Worm (Caenorhabditis elegans) whole organism, midembryonic: ENCODE measurements around the gene lido-7.

Source experiments
- T22C8.4 ChIP-seq: fragments of 200-800 bp; sonication (Bioruptor generic); IDR thresholded peaks from 2 replicates; pipeline ENCODE4 v1.3.6; 2022; ENCODE audit warnings: missing genetic modification characterization, missing compliant biosample characterization
- cog-1 ChIP-seq: sonication (generic microtip); optimal IDR thresholded peaks from 2 replicates; lab custom pipeline; 2016; ENCODE audit warnings: missing genetic modification characterization, missing compliant biosample characterization
- flt-1 ChIP-seq: fragments of 200-800 bp; sonication (Bioruptor generic); IDR thresholded peaks from 2 replicates; pipeline ENCODE4 v1.3.6; 2022; ENCODE audit warnings: missing genetic modification characterization, missing compliant biosample characterization
- klf-2 ChIP-seq: fragments of 200-800 bp; sonication (Bioruptor generic); conservative IDR thresholded peaks from 2 replicates; pipeline ENCODE4 v1.3.6; 2022; ENCODE audit warnings: missing genetic modification reagents, missing genetic modification characterization, missing compliant biosample characterization
- med-1 ChIP-seq: sonication (generic microtip); optimal IDR thresholded peaks from 2 replicates; lab custom pipeline; 2017; ENCODE audit warnings: missing genetic modification characterization, mild to moderate bottlenecking, missing compliant biosample characterization, antibody characterized with exemption, missing genetic modification reagents; ENCODE audit not compliant: insufficient read depth
- ref-1 ChIP-seq: fragments of 200-800 bp; sonication (Bioruptor generic); conservative IDR thresholded peaks from 2 replicates; pipeline ENCODE4 v1.3.6; 2022; ENCODE audit warnings: missing genetic modification reagents, missing genetic modification characterization, missing compliant biosample characterization
- tab-1 ChIP-seq: fragments of 200-800 bp; sonication (Bioruptor generic); IDR thresholded peaks from 2 replicates; pipeline ENCODE4 v1.3.6; 2022; ENCODE audit warnings: missing genetic modification characterization, missing compliant biosample characterization
- ztf-23 ChIP-seq: fragments of 200-800 bp; sonication (Bioruptor generic); IDR thresholded peaks from 2 replicates; pipeline ENCODE4 v1.3.6; 2022; ENCODE audit warnings: missing genetic modification reagents, missing genetic modification characterization, missing compliant biosample characterization
- ztf-29 ChIP-seq: fragments of 200-800 bp; sonication (Bioruptor generic); IDR thresholded peaks from 2 replicates; pipeline ENCODE4 v1.3.6; 2022; ENCODE audit warnings: missing genetic modification reagents, missing genetic modification characterization, missing compliant biosample characterization

lido-7 gene

DNA sequence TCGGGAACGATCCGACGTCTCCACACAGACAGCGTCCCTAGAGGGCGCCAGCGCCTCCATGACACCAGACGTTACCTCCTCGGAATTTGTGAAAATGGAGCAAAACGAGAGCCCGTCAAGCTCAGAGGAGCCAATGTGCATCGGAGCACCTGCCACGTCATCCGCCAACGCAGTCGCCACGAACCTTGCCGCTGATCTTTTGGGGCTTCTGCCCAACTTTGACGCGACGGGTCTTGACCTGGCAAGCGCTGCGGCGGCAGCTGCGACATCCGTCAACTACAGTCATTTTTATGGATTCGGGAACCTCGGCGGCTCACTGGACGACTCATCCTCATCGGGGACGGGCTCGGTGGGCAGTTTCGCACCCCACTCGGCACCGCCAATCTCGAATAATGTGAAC is 2.7 kb upstream of the lido-7 start:
- TF ChIP-seq tab-1 (GFP tag; lab: Robert Waterston, UW), result 0 out of 2 replicates have a peak, but pooled peaks have one; percentile 58
- TF ChIP-seq flt-1 (GFP tag; lab: Robert Waterston, UW), result no peak
- no peak for TF ChIP-seq T22C8.4 (GFP tag; lab: Robert Waterston, UW)

DNA sequence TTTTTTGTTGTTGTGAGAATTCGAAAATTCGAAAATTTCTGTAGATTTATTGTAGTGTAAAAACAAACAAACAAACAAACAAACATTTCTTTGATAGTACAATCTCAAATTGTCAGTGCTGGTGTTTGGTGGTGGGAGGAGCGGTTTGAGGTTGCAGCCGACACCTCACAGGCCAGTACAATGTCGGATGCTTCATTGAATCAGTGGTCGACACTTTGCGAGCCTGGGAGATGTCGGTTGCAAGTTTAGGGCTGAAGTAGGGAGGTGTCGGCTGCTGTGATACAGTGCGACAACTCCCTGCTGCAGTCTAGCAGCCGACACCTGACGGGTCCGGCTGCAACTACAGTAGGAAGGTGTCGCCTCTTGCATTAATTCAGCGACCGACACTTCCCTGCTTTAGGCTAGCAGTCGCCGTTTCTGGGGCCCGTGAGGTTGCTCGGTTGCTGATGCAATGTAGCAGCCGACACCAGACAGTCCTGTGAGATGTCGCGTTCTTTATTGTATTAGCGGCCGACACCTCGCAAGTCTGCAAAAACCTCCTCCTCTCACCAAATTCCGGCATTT is 2.1 kb upstream of the lido-7 start:
- no peak for TF ChIP-seq flt-1 (GFP tag; lab: Robert Waterston, UW)

DNA sequence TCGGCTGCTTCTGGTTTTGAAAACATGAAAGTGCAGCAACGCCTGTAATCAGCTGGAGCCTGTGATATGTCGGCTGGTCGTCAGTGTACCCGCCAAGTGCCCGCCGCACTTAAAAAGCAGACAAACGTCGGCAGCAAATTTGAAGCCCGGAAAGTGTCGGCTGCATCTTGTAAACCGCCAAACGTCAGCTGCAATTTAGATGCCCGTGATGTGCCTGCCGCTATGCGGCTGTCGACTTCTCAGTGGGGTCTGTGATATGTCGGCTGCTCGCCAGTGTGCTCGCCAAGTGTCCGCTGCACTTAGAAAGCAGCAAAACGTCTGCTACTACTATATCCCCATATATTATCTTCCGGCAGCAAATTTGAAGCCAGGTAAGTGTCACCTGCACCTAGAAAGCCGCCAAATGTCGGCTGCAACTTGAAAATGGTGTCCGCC is 961 bp upstream of the lido-7 start:
- TF ChIP-seq ref-1 (GFP tag; lab: Robert Waterston, UW) (no peak), klf-2 (0 out of 2 replicates have a peak, but pooled peaks have one; percentile 12), med-1 (no peak), ztf-23 (GFP tag; lab: Robert Waterston, UW) (no peak), tab-1 (GFP tag; lab: Robert Waterston, UW) (no peak), T22C8.4 (GFP tag; lab: Robert Waterston, UW) (no peak), cog-1 (tag; lab: Kevin White, UChicago) (no peak), flt-1 (GFP tag; lab: Robert Waterston, UW) (no peak)

DNA sequence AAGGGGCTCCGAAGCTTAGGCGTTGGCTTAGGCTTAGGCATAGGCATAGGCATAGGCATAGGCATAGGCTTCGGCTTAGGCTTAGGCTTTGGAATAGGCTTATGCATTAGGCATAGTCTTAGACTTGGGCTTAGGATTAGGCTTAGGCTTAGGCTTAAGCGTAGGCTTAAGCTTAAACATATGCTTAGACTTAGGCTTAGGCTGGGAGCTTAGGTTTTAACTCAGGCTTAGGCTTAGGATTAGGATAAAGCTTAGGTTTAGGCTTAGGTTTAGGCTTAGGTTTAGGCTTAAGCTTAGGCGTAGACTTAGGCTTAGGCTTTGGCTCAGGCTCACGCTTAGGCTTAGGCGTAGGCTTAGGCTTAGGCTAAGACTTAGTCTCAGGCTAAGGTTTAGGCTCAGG is 2.0 kb downstream of the lido-7 start:
- TF ChIP-seq med-1, result no peak
- TF ChIP-seq klf-2, result no peak
- TF ChIP-seq ztf-29 (GFP tag; lab: Robert Waterston, UW), result no peak
- TF ChIP-seq tab-1 (GFP tag; lab: Robert Waterston, UW), result no peak
- no peak for TF ChIP-seq cog-1 (tag; lab: Kevin White, UChicago)
- TF ChIP-seq ref-1 (GFP tag; lab: Robert Waterston, UW), result no peak
- TF ChIP-seq flt-1 (GFP tag; lab: Robert Waterston, UW), result no peak

DNA sequence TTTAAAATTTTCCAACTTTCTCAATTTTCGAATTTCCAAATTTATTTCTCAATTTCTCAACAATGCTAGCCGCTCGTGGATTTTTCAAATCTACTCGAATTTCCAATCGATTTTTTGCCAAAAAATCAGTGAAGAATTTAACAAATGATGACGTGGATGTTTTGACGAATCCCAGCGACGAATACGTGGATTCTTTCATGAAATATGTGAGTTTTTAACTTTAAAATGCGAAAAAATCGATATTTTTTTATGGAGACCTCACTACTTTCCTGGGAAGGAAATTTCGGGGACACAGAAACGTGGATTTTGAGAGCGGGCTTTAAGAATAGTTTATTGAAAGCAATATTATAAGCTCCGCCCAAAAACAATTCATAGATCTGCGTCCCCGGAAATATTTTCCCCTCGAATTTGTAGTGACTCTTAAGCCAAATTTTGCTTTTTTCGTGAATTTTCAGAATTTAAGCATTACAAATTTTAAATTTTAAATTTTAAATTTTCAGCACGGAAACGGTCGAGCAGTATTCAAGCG is 3.5 kb downstream of the lido-7 start, which contains the start of gene K08A2.2:
Gene K08A2.2 (plus strand): TSS at position 51 of the 529 bp plus-strand sequence.
- TF ChIP-seq klf-2 (no peak), ref-1 (GFP tag; lab: Robert Waterston, UW) (no peak), tab-1 (GFP tag; lab: Robert Waterston, UW) (no peak), cog-1 (tag; lab: Kevin White, UChicago) (no peak), flt-1 (GFP tag; lab: Robert Waterston, UW) (no peak), ztf-29 (GFP tag; lab: Robert Waterston, UW) (no peak)

DNA sequence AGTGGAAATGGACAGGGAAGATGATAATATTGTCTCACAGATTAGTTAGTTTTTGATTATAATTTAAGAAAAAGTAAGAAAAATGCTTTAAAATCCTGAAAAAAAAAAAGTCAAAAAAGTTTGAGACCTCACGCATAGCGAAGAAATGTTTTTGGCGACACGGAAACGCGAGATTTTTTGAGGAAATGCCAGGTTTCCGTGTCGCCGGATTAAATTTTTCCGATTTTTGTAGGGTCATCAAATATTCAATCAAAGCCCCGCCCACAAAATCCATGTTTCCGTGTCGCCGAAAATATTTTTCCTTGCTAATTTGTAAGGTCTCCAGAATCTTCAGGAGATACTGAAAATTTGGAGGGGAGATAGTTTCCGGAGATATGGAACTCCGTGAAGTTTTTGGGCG is 4.2 kb downstream of the lido-7 start:
- TF ChIP-seq ztf-29 (GFP tag; lab: Robert Waterston, UW) (no peak), ztf-23 (GFP tag; lab: Robert Waterston, UW) (no peak), ref-1 (GFP tag; lab: Robert Waterston, UW) (no peak), cog-1 (tag; lab: Kevin White, UChicago) (no peak), T22C8.4 (GFP tag; lab: Robert Waterston, UW) (no peak), tab-1 (GFP tag; lab: Robert Waterston, UW) (no peak), med-1 (no peak), flt-1 (GFP tag; lab: Robert Waterston, UW) (no peak), klf-2 (no peak)

DNA sequence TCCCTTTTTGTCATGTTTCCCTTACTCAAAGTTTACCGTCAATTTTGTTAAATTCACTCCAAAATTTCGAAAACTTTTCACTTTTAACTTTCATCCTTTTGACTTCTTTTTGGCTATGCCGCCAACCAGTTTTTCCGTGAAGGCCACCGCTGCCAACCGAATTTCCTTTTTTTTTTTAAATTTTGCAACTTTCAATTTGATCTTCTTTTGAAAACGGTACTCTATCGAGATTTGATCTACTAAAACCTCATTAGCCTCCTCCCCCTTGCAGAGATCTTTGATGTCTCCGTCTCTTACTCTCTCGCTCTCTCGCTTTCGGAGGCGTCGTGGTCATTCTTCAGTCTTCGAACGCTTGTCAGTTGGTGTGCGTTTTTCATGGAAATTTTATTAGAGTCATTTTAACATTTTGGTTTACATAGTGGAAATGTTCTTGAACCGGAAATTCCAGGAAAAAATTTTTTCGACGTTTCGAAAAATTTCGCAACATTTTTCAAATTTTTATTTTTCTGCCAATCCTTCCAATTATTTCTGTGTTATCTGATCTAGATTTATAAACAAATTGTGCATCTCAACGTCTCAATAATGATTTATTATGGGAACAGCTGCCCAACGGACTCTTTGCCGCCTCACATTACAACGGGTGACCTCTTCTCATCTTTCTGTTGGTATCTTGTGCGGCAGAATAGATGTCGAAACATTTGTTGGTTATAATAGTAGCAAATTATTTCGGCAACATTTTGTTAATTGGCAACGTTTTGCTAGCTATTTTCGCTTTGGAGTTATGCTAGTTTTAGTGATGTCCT is 6.7 kb downstream of the lido-7 start:
- TF ChIP-seq cog-1 (tag; lab: Kevin White, UChicago), result peak; percentile 26
- TF ChIP-seq flt-1 (GFP tag; lab: Robert Waterston, UW), result 0 out of 2 replicates have a peak, but pooled peaks have one; percentile 9
- TF ChIP-seq T22C8.4 (GFP tag; lab: Robert Waterston, UW), result no peak

DNA sequence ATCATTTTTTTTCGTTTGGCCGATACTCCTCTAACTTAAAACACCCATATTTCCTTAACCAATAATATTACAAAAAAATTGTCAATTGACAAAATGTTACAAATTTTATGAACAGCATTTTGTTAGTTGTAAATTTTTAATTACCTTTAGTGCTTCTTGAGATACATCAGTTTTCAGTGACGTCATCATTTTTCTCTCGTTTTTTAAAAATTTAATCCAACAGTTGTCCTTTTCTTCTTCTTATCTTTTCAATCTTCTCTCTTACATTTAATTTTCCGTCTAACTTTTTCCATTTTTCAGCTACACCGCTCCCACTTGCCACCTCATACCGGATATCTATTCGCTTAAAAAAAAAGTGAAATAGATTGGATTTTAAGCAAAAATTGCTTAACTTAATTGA is 8.6 kb downstream of the lido-7 start, which contains the start of gene lido-8:
Gene lido-8 (plus strand): TSS at position 301 of the 400 bp plus-strand sequence.
- TF ChIP-seq cog-1 (tag; lab: Kevin White, UChicago), result no peak
- no peak for TF ChIP-seq tab-1 (GFP tag; lab: Robert Waterston, UW)
- TF ChIP-seq med-1, result no peak
- TF ChIP-seq flt-1 (GFP tag; lab: Robert Waterston, UW), result no peak
- no peak for TF ChIP-seq ztf-29 (GFP tag; lab: Robert Waterston, UW)

DNA sequence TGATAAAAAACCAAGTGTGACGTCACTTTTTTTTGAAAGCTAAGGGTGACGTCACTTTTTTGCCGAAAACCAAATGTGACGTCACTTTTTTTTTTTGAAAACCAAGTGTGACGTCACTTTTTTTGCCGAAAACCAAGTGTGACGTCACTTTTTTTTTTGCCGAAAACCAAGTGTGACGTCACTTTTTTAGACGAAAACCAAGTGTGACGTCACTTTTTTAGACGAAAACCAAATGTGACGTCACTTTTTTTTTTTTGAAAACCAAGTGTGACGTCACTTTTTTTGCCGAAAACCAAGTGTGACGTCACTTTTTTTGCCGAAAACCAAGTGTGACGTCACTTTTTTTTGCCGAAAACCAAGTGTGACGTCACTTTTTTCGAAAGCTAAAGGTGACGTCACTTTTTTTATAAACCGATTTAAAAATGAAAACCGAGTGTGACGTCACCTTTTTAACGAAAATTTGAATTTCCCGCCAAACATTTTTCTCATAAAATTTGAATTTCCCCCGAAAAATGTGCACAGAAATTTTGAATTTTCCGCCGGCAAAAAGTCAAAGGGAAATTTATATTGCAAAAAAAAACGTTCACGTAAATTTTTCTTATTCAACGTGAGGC is 9.8 kb downstream of the lido-7 start:
- no peak for TF ChIP-seq ref-1 (GFP tag; lab: Robert Waterston, UW)
- no peak for TF ChIP-seq klf-2
- no peak for TF ChIP-seq flt-1 (GFP tag; lab: Robert Waterston, UW)
- no peak for TF ChIP-seq ztf-29 (GFP tag; lab: Robert Waterston, UW)
- TF ChIP-seq T22C8.4 (GFP tag; lab: Robert Waterston, UW), result no peak
- no peak for TF ChIP-seq tab-1 (GFP tag; lab: Robert Waterston, UW)
- no peak for TF ChIP-seq ztf-23 (GFP tag; lab: Robert Waterston, UW)
- TF ChIP-seq med-1, result no peak
- no peak for TF ChIP-seq cog-1 (tag; lab: Kevin White, UChicago)
